Worm (Caenorhabditis elegans): ENCODE results near the gene E02A10.3.
A peak's percentile ranks its signal among the peaks of the same experiment; 100 is the strongest.

DNA sequence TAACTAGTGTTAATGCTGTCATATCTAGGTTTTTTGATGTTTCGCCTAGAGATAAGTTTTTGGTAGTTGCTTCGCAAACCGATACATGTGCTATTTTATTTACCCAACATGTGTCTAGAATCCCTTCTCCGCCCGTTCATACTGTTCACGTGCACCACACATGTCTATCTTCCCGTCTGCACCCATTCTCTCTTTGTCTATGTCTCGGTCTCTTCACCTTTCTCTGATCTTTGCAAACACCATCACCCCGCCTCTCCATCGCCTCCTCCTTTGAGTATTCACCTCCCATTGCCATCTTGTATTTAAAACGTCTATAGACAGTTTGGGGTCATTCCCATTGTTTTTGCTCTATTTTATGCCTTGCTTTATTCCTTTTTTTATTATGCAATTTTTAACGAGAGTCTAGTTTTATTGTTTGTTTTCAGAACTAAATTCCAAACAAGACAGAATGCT, 57.9 kb downstream of the E02A10.3 start, which contains the start of gene F56H9.2:
- TF ChIP-seq akir-1 (GFP tag; optimal IDR thresholded peaks at IDR 0.05) (no peak), ztf-28 (GFP tag; IDR thresholded peaks at IDR 0.05) (no peak), nfya-1 (tag; optimal IDR thresholded peaks at IDR 0.05; ENCODE audit: borderline replicate concordance, insufficient read depth) (no peak), ztf-25 (GFP tag; IDR thresholded peaks at IDR 0.05) (no peak), tbx-9 (tag; optimal IDR thresholded peaks at IDR 0.05; ENCODE audit: borderline replicate concordance) (no peak), rec-8 (tag; optimal IDR thresholded peaks at IDR 0.05) (no peak), B0019.2 (GFP tag; conservative IDR thresholded peaks at IDR 0.05) (no peak), pha-4 (tag; optimal IDR thresholded peaks at IDR 0.05) (peak; percentile 39), F37B4.10 (GFP tag; IDR thresholded peaks at IDR 0.05) (no peak), snpc-4 (GFP tag; optimal IDR thresholded peaks at IDR 0.05) (no peak), snpc-4 (tag; optimal IDR thresholded peaks at IDR 0.05) (peak in 1 of 4 experiments; percentile 20), ama-1 (optimal IDR thresholded peaks at IDR 0.05) (no peak), ama-1 (GFP tag; optimal IDR thresholded peaks at IDR 0.05) (no peak), attf-6 (GFP tag; IDR thresholded peaks at IDR 0.05) (no peak), bed-1 (GFP tag; IDR thresholded peaks at IDR 0.05) (no peak)

All from whole organism, young adult.